Worm (Caenorhabditis elegans) whole organism, L4 larva: ENCODE results near the gene tkt-1.

ENCODE experiments used
- D1046.2 ChIP-seq: fragments of 200-800 bp; sonication (Bioruptor generic); IDR thresholded peaks from 2 replicates; pipeline ENCODE4 v1.3.6; 2022; ENCODE audit warnings: missing genetic modification characterization, missing compliant biosample characterization
- F10B5.3 ChIP-seq: sonication (generic microtip); optimal IDR thresholded peaks from 2 replicates; lab custom pipeline; 2016; ENCODE audit warnings: mild to moderate bottlenecking, missing genetic modification characterization, missing compliant biosample characterization
- F37D6.2 ChIP-seq: sonication (generic microtip); optimal IDR thresholded peaks from 2 replicates; lab custom pipeline; 2016; ENCODE audit warnings: mild to moderate bottlenecking, missing genetic modification characterization, missing compliant biosample characterization
- F49E8.2 ChIP-seq: sonication (generic microtip); optimal IDR thresholded peaks from 2 replicates; lab custom pipeline; 2016; ENCODE audit warnings: missing compliant biosample characterization, mild to moderate bottlenecking, missing genetic modification characterization, borderline replicate concordance
- R02D3.7 ChIP-seq: fragments of 150-350 bp; sonication (generic microtip); optimal IDR thresholded peaks from 3 replicates; lab custom pipeline; 2014; ENCODE audit warnings: missing biosample characterization, missing genetic modification characterization
- T26A8.4 ChIP-seq: fragments of 200-800 bp; sonication (Bioruptor generic); IDR thresholded peaks from 2 replicates; pipeline ENCODE4 v1.3.6; 2022; ENCODE audit warnings: missing genetic modification characterization, missing compliant biosample characterization
- Y105C5A.15 ChIP-seq: fragments of 200-800 bp; sonication (Bioruptor generic); IDR thresholded peaks from 2 replicates; pipeline ENCODE4 v1.3.6; 2022; ENCODE audit warnings: missing genetic modification characterization, missing compliant biosample characterization
- ZK546.5 ChIP-seq, 2 experiments: sonication (generic microtip); optimal IDR thresholded peaks; 2 replicates each; lab custom pipeline; 2017; ENCODE audit warnings: missing biosample characterization in 2 of 2, missing genetic modification characterization in 2 of 2
- ceh-20 ChIP-seq: fragments of 200-800 bp; sonication (Bioruptor generic); IDR thresholded peaks from 2 replicates; pipeline ENCODE4 v1.3.6; 2022; ENCODE audit warnings: missing genetic modification reagents, missing genetic modification characterization, missing compliant biosample characterization
- ceh-44 ChIP-seq: fragments of 200-800 bp; sonication (Bioruptor generic); IDR thresholded peaks from 2 replicates; pipeline ENCODE4 v1.3.6; 2022; ENCODE audit warnings: missing genetic modification reagents, missing genetic modification characterization, missing compliant biosample characterization
- ceh-82 ChIP-seq: sonication (generic microtip); optimal IDR thresholded peaks from 2 replicates; lab custom pipeline; 2017; ENCODE audit warnings: missing biosample characterization, missing genetic modification characterization
- daf-12 ChIP-seq: fragments of 150-350 bp; optimal IDR thresholded peaks from 2 replicates; lab custom pipeline; 2014; ENCODE audit warnings: missing biosample characterization, missing genetic modification reagents, missing genetic modification characterization
- daf-16 ChIP-seq, 3 experiments: sonication (generic microtip); optimal IDR thresholded peaks; 2 replicates each; lab custom pipeline; 2016 to 2017; ENCODE audit warnings: missing genetic modification characterization in 3 of 3, missing genetic modification reagents in 3 of 3, mild to moderate bottlenecking in 2 of 3, missing compliant biosample characterization in 2 of 3, missing biosample characterization in 1 of 3, moderate library complexity in 1 of 3
- dmd-6 ChIP-seq: fragments of 200-800 bp; sonication (Bioruptor generic); IDR thresholded peaks from 2 replicates; pipeline ENCODE4 v1.3.6; 2022; ENCODE audit warnings: missing genetic modification reagents, missing genetic modification characterization, missing compliant biosample characterization
- dmd-9 ChIP-seq: fragments of 200-800 bp; sonication (Bioruptor generic); IDR thresholded peaks from 2 replicates; pipeline ENCODE4 v1.3.6; 2022; ENCODE audit warnings: missing genetic modification reagents, missing genetic modification characterization, missing compliant biosample characterization
- dve-1 ChIP-seq: sonication (generic microtip); optimal IDR thresholded peaks from 2 replicates; lab custom pipeline; 2017; ENCODE audit warnings: antibody characterized with exemption, mild to moderate bottlenecking, missing genetic modification characterization, missing compliant biosample characterization; ENCODE audit not compliant: insufficient read depth
- egl-43 ChIP-seq: fragments of 200-800 bp; sonication (Bioruptor generic); IDR thresholded peaks from 2 replicates; pipeline ENCODE4 v1.3.6; 2022; ENCODE audit warnings: missing genetic modification reagents, missing genetic modification characterization, missing compliant biosample characterization
- fkh-10 ChIP-seq: fragments of 150-350 bp; optimal IDR thresholded peaks from 2 replicates; lab custom pipeline; 2014; ENCODE audit warnings: missing biosample characterization, missing genetic modification reagents, missing genetic modification characterization
- hlh-11 ChIP-seq: fragments of 200-800 bp; sonication (Bioruptor generic); optimal IDR thresholded peaks from 2 replicates; lab custom pipeline; 2018; ENCODE audit warnings: mild to moderate bottlenecking, missing genetic modification characterization, missing compliant biosample characterization
- hlh-30 ChIP-seq: sonication (generic microtip); optimal IDR thresholded peaks from 2 replicates; lab custom pipeline; 2017; ENCODE audit warnings: antibody characterized with exemption, mild to moderate bottlenecking, missing genetic modification characterization, missing compliant biosample characterization; ENCODE audit not compliant: insufficient read depth
- hmg-1.1 ChIP-seq: fragments of 200-800 bp; sonication (Bioruptor generic); IDR thresholded peaks from 2 replicates; pipeline ENCODE4 v1.3.6; 2022; ENCODE audit warnings: missing genetic modification reagents, missing genetic modification characterization, missing compliant biosample characterization
- lin-29 ChIP-seq: fragments of 200-800 bp; sonication (Bioruptor generic); IDR thresholded peaks from 2 replicates; pipeline ENCODE4 v1.3.6; 2022; ENCODE audit warnings: missing genetic modification reagents, missing genetic modification characterization, missing compliant biosample characterization
- lin-38 ChIP-seq: fragments of 200-800 bp; sonication (Bioruptor generic); IDR thresholded peaks from 2 replicates; pipeline ENCODE4 v1.3.6; 2022; ENCODE audit warnings: missing genetic modification reagents, missing genetic modification characterization, missing compliant biosample characterization
- lsy-2 ChIP-seq, 2 experiments: fragments of 150-350 bp in 1 of 2; sonication (generic microtip) in 1 of 2; optimal IDR thresholded peaks; 2 replicates each; lab custom pipeline; 2014 to 2017; ENCODE audit warnings: missing biosample characterization in 2 of 2, missing genetic modification characterization in 2 of 2
- madf-5 ChIP-seq, 2 experiments: fragments of 200-800 bp; sonication (Bioruptor generic); IDR thresholded peaks; 2 replicates each; pipeline ENCODE4 v1.3.6; 2022; ENCODE audit warnings: missing compliant biosample characterization in 2 of 2, missing genetic modification characterization in 2 of 2
- mdt-29 ChIP-seq: fragments of 200-800 bp; sonication (Bioruptor generic); IDR thresholded peaks from 2 replicates; pipeline ENCODE4 v1.3.6; 2022; ENCODE audit warnings: missing genetic modification reagents, missing genetic modification characterization, missing compliant biosample characterization
- mxl-3 ChIP-seq: fragments of 200-800 bp; sonication (Bioruptor generic); optimal IDR thresholded peaks from 2 replicates; lab custom pipeline; 2018; ENCODE audit warnings: mild to moderate bottlenecking, missing genetic modification characterization, missing compliant biosample characterization
- nhr-237 ChIP-seq: sonication (generic microtip); optimal IDR thresholded peaks from 2 replicates; lab custom pipeline; 2017; ENCODE audit warnings: missing biosample characterization, missing genetic modification characterization
- nhr-25 ChIP-seq: sonication (generic microtip); optimal IDR thresholded peaks from 2 replicates; lab custom pipeline; 2017; ENCODE audit warnings: missing genetic modification characterization, mild to moderate bottlenecking, missing compliant biosample characterization, antibody characterized with exemption, moderate library complexity, borderline replicate concordance; ENCODE audit not compliant: insufficient read depth
- nhr-41 ChIP-seq: fragments of 200-800 bp; sonication (Bioruptor generic); IDR thresholded peaks from 2 replicates; pipeline ENCODE4 v1.3.6; 2022; ENCODE audit warnings: missing genetic modification reagents, missing genetic modification characterization, missing compliant biosample characterization
- nhr-48 ChIP-seq: sonication (generic microtip); optimal IDR thresholded peaks from 2 replicates; lab custom pipeline; 2016; ENCODE audit warnings: mild to moderate bottlenecking, missing genetic modification characterization, missing compliant biosample characterization
- nhr-6 ChIP-seq: fragments of 150-350 bp; optimal IDR thresholded peaks from 2 replicates; lab custom pipeline; 2014; ENCODE audit warnings: missing biosample characterization, missing genetic modification characterization
- pqm-1 ChIP-seq: sonication (generic microtip); optimal IDR thresholded peaks from 2 replicates; lab custom pipeline; 2017; ENCODE audit warnings: missing biosample characterization, missing genetic modification characterization
- rbr-2 ChIP-seq: sonication (generic microtip); optimal IDR thresholded peaks from 2 replicates; lab custom pipeline; 2016; ENCODE audit warnings: missing genotype, missing genetic modification characterization, missing compliant biosample characterization
- snpc-4 ChIP-seq: fragments of 150-350 bp; optimal IDR thresholded peaks from 2 replicates; lab custom pipeline; 2014; ENCODE audit warnings: missing biosample characterization, missing genetic modification characterization
- unc-62 ChIP-seq, 3 experiments: fragments of 150-350 bp in 1 of 3; sonication (generic microtip); optimal IDR thresholded peaks in 2 of 3; peaks in 1 of 3; 1 replicate in 1 of 3; 2 replicates in 2 of 3; lab custom pipeline; 2014 to 2017; ENCODE audit warnings: missing biosample characterization in 3 of 3, missing genetic modification characterization in 3 of 3, missing genetic modification reagents in 3 of 3, missing genotype in 1 of 3
- vab-7 ChIP-seq: fragments of 200-800 bp; sonication (Bioruptor generic); IDR thresholded peaks from 2 replicates; pipeline ENCODE4 v1.3.6; 2022; ENCODE audit warnings: missing genetic modification reagents, missing genetic modification characterization, missing compliant biosample characterization
- zip-2 ChIP-seq: fragments of 150-350 bp; optimal IDR thresholded peaks from 2 replicates; lab custom pipeline; 2014; ENCODE audit warnings: missing biosample characterization, missing genetic modification characterization
- ztf-11 ChIP-seq: fragments of 150-350 bp; optimal IDR thresholded peaks from 2 replicates; lab custom pipeline; 2014; ENCODE audit warnings: missing biosample characterization, missing genetic modification characterization

tkt-1 gene

DNA sequence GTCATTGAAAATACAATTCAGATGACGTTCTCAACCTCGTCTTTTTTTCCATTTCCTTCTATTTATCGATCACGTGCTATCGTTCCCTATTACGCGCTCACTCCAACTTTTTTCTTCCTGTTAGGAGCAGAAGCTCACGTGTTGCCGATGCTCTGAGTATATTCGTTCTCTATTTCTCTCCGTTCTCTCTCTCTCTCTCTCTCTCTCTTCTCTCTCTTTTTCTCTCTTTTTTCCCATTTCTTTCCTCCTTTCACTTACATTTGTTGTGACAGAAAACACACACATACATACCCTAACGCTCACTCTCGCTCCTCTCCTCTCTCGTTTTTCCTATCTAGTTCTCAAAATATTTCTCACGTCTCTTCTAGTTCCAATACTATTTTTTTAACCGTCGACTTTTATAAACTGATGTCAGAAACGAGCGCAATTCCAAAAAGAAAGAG lies 9.0 kb downstream of the tkt-1 start (continued):
- TF ChIP-seq mxl-3 (GFP tag; lab: Kevin White, UChicago) (peak; percentile 84), mdt-29 (GFP tag; lab: Robert Waterston, UW) (0 out of 2 replicates have a peak, but pooled peaks have one; percentile 73), F37D6.2 (peak; percentile 77), hlh-11 (peak; percentile 96), nhr-25 (tag; lab: Kevin White, UChicago) (peak; percentile 37), rbr-2 (tag; lab: Kevin White, UChicago) (peak; percentile 91), Y105C5A.15 (GFP tag; lab: Robert Waterston, UW) (0 out of 2 replicates have a peak, but pooled peaks have one; percentile 12), nhr-48 (tag; lab: Kevin White, UChicago) (peak; percentile 92), ceh-44 (GFP tag; lab: Robert Waterston, UW) (no peak), ztf-11 (tag; lab: Kevin White, UChicago) (no peak), nhr-237 (tag; lab: Kevin White, UChicago) (no peak), ceh-82 (tag; lab: Kevin White, UChicago) (no peak), ceh-20 (peak; percentile 93), fkh-10 (GFP tag; lab: Kevin White, UChicago) (peak; percentile 93), nhr-6 (tag; lab: Kevin White, UChicago) (peak; percentile 67), R02D3.7 (tag; lab: Kevin White, UChicago) (no peak), dmd-9 (GFP tag; lab: Robert Waterston, UW) (no peak), lsy-2 (tag; optimal IDR thresholded peaks at IDR 0.05; lab: Kevin White, UChicago) (peak; percentile 80 to 87), nhr-41 (no peak), hmg-1.1 (GFP tag; lab: Robert Waterston, UW) (peak; percentile 91)

- TF ChIP-seq unc-62 (GFP tag; optimal IDR thresholded peaks at IDR 0.05 in 1 of 2; lab: Kevin White, UChicago) (peak in 1 of 2 experiments; percentile 43), unc-62 (tag; optimal IDR thresholded peaks at IDR 0.05; lab: Kevin White, UChicago) (no peak), dmd-6 (peak; percentile 45), T26A8.4 (GFP tag; lab: Robert Waterston, UW) (0 out of 2 replicates have a peak, but pooled peaks have one; percentile 17), pqm-1 (tag; lab: Kevin White, UChicago) (peak; percentile 9), nhr-41 (no peak), daf-16 (GFP tag; optimal IDR thresholded peaks at IDR 0.05; lab: Kevin White, UChicago) (no peak), daf-16 (tag; optimal IDR thresholded peaks at IDR 0.05; lab: Kevin White, UChicago) (peak; percentile 23), dve-1 (tag; lab: Kevin White, UChicago) (peak; percentile 39), daf-12 (tag; lab: Kevin White, UChicago) (no peak)
Measured at ce11 chrIV:10252886-10253639, 9.7 kb downstream of the tkt-1 start.

ce11 chrIV:10259557-10259956 lies 16.1 kb downstream of the tkt-1 start, which contains the start of gene F01G10.9:
Gene F01G10.9 (minus strand): TSS chrIV:10259657.
- TF ChIP-seq pqm-1 (tag; lab: Kevin White, UChicago), result no peak
- TF ChIP-seq D1046.2 (GFP tag; lab: Robert Waterston, UW), result no peak
- TF ChIP-seq rbr-2 (tag; lab: Kevin White, UChicago), result no peak
- no peak for TF ChIP-seq F10B5.3 (tag; lab: Kevin White, UChicago)
- TF ChIP-seq F49E8.2 (tag; lab: Kevin White, UChicago), result no peak
- TF ChIP-seq snpc-4, result no peak
- TF ChIP-seq dmd-6, result no peak
- TF ChIP-seq egl-43 (GFP tag; lab: Robert Waterston, UW), result no peak
- no peak for TF ChIP-seq ZK546.5 (tag; optimal IDR thresholded peaks at IDR 0.05; lab: Kevin White, UChicago)
- no peak for TF ChIP-seq lin-29 (GFP tag; lab: Robert Waterston, UW)
- TF ChIP-seq zip-2 (tag; lab: Kevin White, UChicago), result no peak
- no peak for TF ChIP-seq ztf-11 (tag; lab: Kevin White, UChicago)
- TF ChIP-seq nhr-25 (tag; lab: Kevin White, UChicago), result no peak
- no peak for TF ChIP-seq lin-38 (GFP tag; lab: Robert Waterston, UW)
- no peak for TF ChIP-seq hlh-30 (tag; lab: Kevin White, UChicago)
- no peak for TF ChIP-seq vab-7 (GFP tag; lab: Robert Waterston, UW)
- no peak for TF ChIP-seq madf-5 (GFP tag; IDR thresholded peaks at IDR 0.05; lab: Robert Waterston, UW)
